Worm (Caenorhabditis elegans): ENCODE results near the gene C18G1.9.

- TF ChIP-seq cog-1 (tag; optimal IDR thresholded peaks at IDR 0.05) (no peak), klf-2 (GFP tag; conservative IDR thresholded peaks at IDR 0.05) (no peak), med-1 (GFP tag; optimal IDR thresholded peaks at IDR 0.05; ENCODE audit: insufficient read depth) (no peak), T22C8.4 (GFP tag; IDR thresholded peaks at IDR 0.05) (no peak), ref-1 (GFP tag; conservative IDR thresholded peaks at IDR 0.05) (no peak), ztf-29 (GFP tag; IDR thresholded peaks at IDR 0.05) (no peak)
These were observed 3.0 kb downstream of the C18G1.9 start, which contains the start of gene C18G1.8 for ce11 chrV:4766501-4766900.
